Fruit fly (Drosophila melanogaster) whole organism, embryonic: ENCODE data around the gene RpS3.

Experiments used
- ATbp ChIP-seq: fragments of 200-800 bp; sonication (Bioruptor generic); optimal IDR thresholded peaks from 2 replicates; lab custom pipeline; 2017; ENCODE audit warnings: missing biosample characterization, mild to moderate bottlenecking, missing genetic modification characterization, missing genetic modification reagents
- Ada2b ChIP-seq: fragments of 200-800 bp; sonication (Bioruptor generic); IDR thresholded peaks from 2 replicates; pipeline ENCODE4 v1.3.6; 2022; ENCODE audit warnings: missing biosample characterization, missing genetic modification characterization
- Atf6 ChIP-seq: fragments of 200-800 bp; sonication (Bioruptor generic); IDR thresholded peaks from 2 replicates; pipeline ENCODE4 v1.3.6; 2022; ENCODE audit warnings: missing biosample characterization, missing genetic modification characterization
- BtbVII ChIP-seq: fragments of 200-800 bp; sonication (Bioruptor generic); optimal IDR thresholded peaks from 3 replicates; lab custom pipeline; 2017; ENCODE audit warnings: missing biosample characterization, mild to moderate bottlenecking, missing genetic modification characterization
- CG10321 ChIP-seq: fragments of 200-800 bp; sonication (Bioruptor generic); IDR thresholded peaks from 2 replicates; pipeline ENCODE4 v1.3.6; 2022; ENCODE audit warnings: missing biosample characterization, missing genetic modification characterization
- CG10654 ChIP-seq: fragments of 200-800 bp; sonication (Bioruptor generic); optimal IDR thresholded peaks from 2 replicates; lab custom pipeline; 2016; ENCODE audit warnings: missing biosample characterization, missing genetic modification characterization
- CG11456 ChIP-seq: fragments of 200-800 bp; sonication (Bioruptor generic); IDR thresholded peaks from 3 replicates; pipeline ENCODE4 v1.3.6; 2022; ENCODE audit warnings: missing biosample characterization, missing genetic modification characterization
- CG11504 ChIP-seq: fragments of 200-800 bp; sonication (Bioruptor generic); optimal IDR thresholded peaks from 3 replicates; lab custom pipeline; 2019; ENCODE audit warnings: missing biosample characterization, mild to moderate bottlenecking, missing genetic modification characterization, moderate library complexity
- CG13424 ChIP-seq: fragments of 200-800 bp; sonication (Bioruptor generic); optimal IDR thresholded peaks from 2 replicates; lab custom pipeline; 2019; ENCODE audit warnings: missing biosample characterization, mild to moderate bottlenecking, missing genetic modification characterization, moderate library complexity
- CG14050 ChIP-seq: fragments of 200-800 bp; sonication (Bioruptor generic); IDR thresholded peaks from 3 replicates; pipeline ENCODE4 v1.3.6; 2022; ENCODE audit warnings: missing biosample characterization, missing genetic modification characterization
- CG16863 ChIP-seq: fragments of 200-800 bp; sonication (Bioruptor generic); optimal IDR thresholded peaks from 3 replicates; lab custom pipeline; 2016; ENCODE audit warnings: missing biosample characterization, missing genetic modification characterization
- CG17612 ChIP-seq: fragments of 200-800 bp; sonication (Bioruptor generic); IDR thresholded peaks from 2 replicates; pipeline ENCODE4 v1.3.6; 2022; ENCODE audit warnings: missing biosample characterization, missing genetic modification characterization
- CG34224 ChIP-seq: fragments of 200-800 bp; sonication (Bioruptor generic); IDR thresholded peaks from 3 replicates; pipeline ENCODE4 v1.3.6; 2022; ENCODE audit warnings: missing biosample characterization, missing genetic modification characterization; ENCODE audit not compliant: partially characterized antibody
- CG4404 ChIP-seq: fragments of 200-800 bp; sonication (Bioruptor generic); IDR thresholded peaks from 2 replicates; pipeline ENCODE4 v1.3.6; 2022; ENCODE audit warnings: missing biosample characterization, missing genetic modification characterization
- CG5180 ChIP-seq: fragments of 200-800 bp; sonication (Bioruptor generic); optimal IDR thresholded peaks from 3 replicates; lab custom pipeline; 2017; ENCODE audit warnings: missing biosample characterization, missing genetic modification characterization, mild to moderate bottlenecking, moderate library complexity, missing genetic modification reagents
- CG6272 ChIP-seq: fragments of 200-800 bp; sonication (Bioruptor generic); IDR thresholded peaks from 2 replicates; pipeline ENCODE4 v1.3.6; 2022; ENCODE audit warnings: missing biosample characterization, missing genetic modification characterization
- CG6689 ChIP-seq: fragments of 200-800 bp; sonication (Bioruptor generic); IDR thresholded peaks from 2 replicates; pipeline ENCODE4 v1.3.6; 2022; ENCODE audit warnings: missing biosample characterization, missing genetic modification characterization
- CG8089 ChIP-seq: fragments of 200-800 bp; sonication (Bioruptor generic); optimal IDR thresholded peaks from 3 replicates; lab custom pipeline; 2016; ENCODE audit warnings: missing biosample characterization, missing genetic modification characterization
- CG8478 ChIP-seq: fragments of >200 bp; optimal IDR thresholded peaks from 2 replicates; lab custom pipeline; 2018
- CHES-1-like ChIP-seq: fragments of 200-800 bp; sonication (Bioruptor generic); optimal IDR thresholded peaks from 2 replicates; lab custom pipeline; 2016; ENCODE audit warnings: missing biosample characterization, missing genetic modification characterization
- CoRest ChIP-seq: fragments of 200-800 bp; sonication (Bioruptor generic); optimal IDR thresholded peaks from 3 replicates; lab custom pipeline; 2018; ENCODE audit warnings: missing biosample characterization, mild to moderate bottlenecking, missing genetic modification characterization, moderate library complexity
- Dbx ChIP-seq: fragments of 200-800 bp; sonication (Bioruptor generic); IDR thresholded peaks from 3 replicates; pipeline ENCODE4 v1.3.6; 2022; ENCODE audit warnings: missing biosample characterization, missing genetic modification characterization
- Dp ChIP-seq: fragments of 200-800 bp; sonication (Bioruptor generic); optimal IDR thresholded peaks from 2 replicates; lab custom pipeline; 2018; ENCODE audit warnings: missing biosample characterization, mild to moderate bottlenecking, missing genetic modification characterization, moderate library complexity
- H15 ChIP-seq: fragments of 200-800 bp; sonication (Bioruptor generic); IDR thresholded peaks from 3 replicates; pipeline ENCODE4 v1.3.6; 2022; ENCODE audit warnings: missing biosample characterization, missing genetic modification characterization
- Hand ChIP-seq: fragments of 200-800 bp; sonication (Bioruptor generic); optimal IDR thresholded peaks from 2 replicates; lab custom pipeline; 2017; ENCODE audit warnings: mild to moderate bottlenecking, missing biosample characterization, missing genetic modification reagents, missing genetic modification characterization
- Lhr ChIP-seq: fragments of 200-800 bp; sonication (Bioruptor generic); optimal IDR thresholded peaks from 3 replicates; lab custom pipeline; 2017; ENCODE audit warnings: mild to moderate bottlenecking, missing biosample characterization, missing genetic modification reagents, missing genetic modification characterization
- Lpt ChIP-seq: fragments of >200 bp; optimal IDR thresholded peaks from 2 replicates; lab custom pipeline; 2018; ENCODE audit warnings: missing biosample characterization, missing genetic modification characterization
- NC2α ChIP-seq: fragments of 200-800 bp; sonication (Bioruptor generic); optimal IDR thresholded peaks from 2 replicates; lab custom pipeline; 2016; ENCODE audit warnings: missing biosample characterization, missing genetic modification characterization
- NFAT ChIP-seq: fragments of 200-800 bp; sonication (Bioruptor generic); IDR thresholded peaks from 2 replicates; pipeline ENCODE4 v1.3.6; 2022; ENCODE audit warnings: missing biosample characterization, missing genetic modification characterization
- NK7.1 ChIP-seq: fragments of 200-800 bp; sonication (Bioruptor generic); optimal IDR thresholded peaks from 3 replicates; lab custom pipeline; 2016; ENCODE audit warnings: missing biosample characterization, missing genetic modification characterization
- Neu2 ChIP-seq: fragments of 200-800 bp; sonication (Bioruptor generic); optimal IDR thresholded peaks from 3 replicates; lab custom pipeline; 2016; ENCODE audit warnings: missing biosample characterization, missing genetic modification characterization, borderline replicate concordance
- cato ChIP-seq: fragments of 200-800 bp; sonication (Bioruptor generic); optimal IDR thresholded peaks from 2 replicates; lab custom pipeline; 2016; ENCODE audit warnings: missing biosample characterization, missing genetic modification characterization, borderline replicate concordance
- chm ChIP-seq: fragments of 200-800 bp; sonication (Bioruptor generic); IDR thresholded peaks from 2 replicates; pipeline ENCODE4 v1.3.6; 2022; ENCODE audit warnings: missing biosample characterization, missing genetic modification characterization
- fd64A ChIP-seq: fragments of 200-800 bp; sonication (Bioruptor generic); optimal IDR thresholded peaks from 3 replicates; lab custom pipeline; 2018; ENCODE audit warnings: missing biosample characterization, mild to moderate bottlenecking, missing genetic modification characterization
- gce ChIP-seq: fragments of 200-800 bp; sonication (Bioruptor generic); IDR thresholded peaks from 3 replicates; pipeline ENCODE4 v1.3.6; 2022; ENCODE audit warnings: missing biosample characterization, missing genetic modification characterization
- gem ChIP-seq: fragments of 200-800 bp; sonication (Bioruptor generic); optimal IDR thresholded peaks from 2 replicates; lab custom pipeline; 2019; ENCODE audit warnings: missing biosample characterization, mild to moderate bottlenecking, missing genetic modification characterization, moderate library complexity
- hbn ChIP-seq: fragments of 200-800 bp; sonication (Bioruptor generic); IDR thresholded peaks from 2 replicates; pipeline ENCODE4 v1.3.6; 2022; ENCODE audit warnings: missing biosample characterization, missing genetic modification characterization; ENCODE audit not compliant: partially characterized antibody
- jumu ChIP-seq: fragments of 200-800 bp; sonication (Bioruptor generic); optimal IDR thresholded peaks from 3 replicates; lab custom pipeline; 2016; ENCODE audit warnings: missing biosample characterization, missing genetic modification characterization
- kay ChIP-seq: fragments of 200-800 bp; sonication (Bioruptor generic); optimal IDR thresholded peaks from 2 replicates; lab custom pipeline; 2016; ENCODE audit warnings: missing biosample characterization, missing genetic modification characterization
- ken ChIP-seq: fragments of 200-800 bp; sonication (Bioruptor generic); IDR thresholded peaks from 3 replicates; pipeline ENCODE4 v1.3.6; 2022; ENCODE audit warnings: missing biosample characterization, missing genetic modification characterization
- nerfin-1 ChIP-seq: fragments of 200-800 bp; sonication (Bioruptor generic); optimal IDR thresholded peaks from 3 replicates; lab custom pipeline; 2019; ENCODE audit warnings: missing biosample characterization, mild to moderate bottlenecking, missing genetic modification characterization, moderate library complexity
- p53 ChIP-seq: fragments of 200-800 bp; sonication (Bioruptor generic); optimal IDR thresholded peaks from 2 replicates; lab custom pipeline; 2016; ENCODE audit warnings: missing biosample characterization, missing genetic modification characterization
- peb ChIP-seq: fragments of 200-800 bp; sonication (Bioruptor generic); IDR thresholded peaks from 2 replicates; pipeline ENCODE4 v1.3.6; 2022; ENCODE audit warnings: missing biosample characterization, missing genetic modification characterization
- pho ChIP-seq: fragments of 200-800 bp; sonication (Bioruptor generic); optimal IDR thresholded peaks from 2 replicates; lab custom pipeline; 2016; ENCODE audit warnings: missing biosample characterization, missing genetic modification characterization
- rib ChIP-seq: fragments of 200-800 bp; sonication (Bioruptor generic); IDR thresholded peaks from 2 replicates; pipeline ENCODE4 v1.3.6; 2022; ENCODE audit warnings: missing biosample characterization, missing genetic modification characterization
- ro ChIP-seq: fragments of 200-800 bp; sonication (Bioruptor generic); IDR thresholded peaks from 2 replicates; pipeline ENCODE4 v1.3.6; 2022; ENCODE audit warnings: missing biosample characterization, missing genetic modification characterization
- shn ChIP-seq: fragments of 200-800 bp; sonication (Bioruptor generic); optimal IDR thresholded peaks from 3 replicates; lab custom pipeline; 2016; ENCODE audit warnings: missing biosample characterization, missing genetic modification characterization
- slou ChIP-seq: fragments of 200-800 bp; sonication (Bioruptor generic); optimal IDR thresholded peaks from 3 replicates; lab custom pipeline; 2016; ENCODE audit warnings: missing biosample characterization, missing genetic modification characterization
- so ChIP-seq: fragments of 200-800 bp; sonication (Bioruptor generic); IDR thresholded peaks from 3 replicates; pipeline ENCODE4 v1.3.6; 2022; ENCODE audit warnings: missing biosample characterization, missing genetic modification characterization
- tll ChIP-seq, 2 experiments: fragments of 200-800 bp in 1 of 2; fragments of >200 bp in 1 of 2; sonication (Bioruptor generic) in 1 of 2; optimal IDR thresholded peaks; 2 replicates each; lab custom pipeline; 2017 to 2019; ENCODE audit warnings: missing biosample characterization in 2 of 2, missing genetic modification characterization in 2 of 2, mild to moderate bottlenecking in 1 of 2, moderate library complexity in 1 of 2
- zfh2 ChIP-seq: fragments of 200-800 bp; sonication (Bioruptor generic); optimal IDR thresholded peaks from 2 replicates; lab custom pipeline; 2016; ENCODE audit warnings: missing biosample characterization, missing genetic modification characterization

RpS3 gene

DNA sequence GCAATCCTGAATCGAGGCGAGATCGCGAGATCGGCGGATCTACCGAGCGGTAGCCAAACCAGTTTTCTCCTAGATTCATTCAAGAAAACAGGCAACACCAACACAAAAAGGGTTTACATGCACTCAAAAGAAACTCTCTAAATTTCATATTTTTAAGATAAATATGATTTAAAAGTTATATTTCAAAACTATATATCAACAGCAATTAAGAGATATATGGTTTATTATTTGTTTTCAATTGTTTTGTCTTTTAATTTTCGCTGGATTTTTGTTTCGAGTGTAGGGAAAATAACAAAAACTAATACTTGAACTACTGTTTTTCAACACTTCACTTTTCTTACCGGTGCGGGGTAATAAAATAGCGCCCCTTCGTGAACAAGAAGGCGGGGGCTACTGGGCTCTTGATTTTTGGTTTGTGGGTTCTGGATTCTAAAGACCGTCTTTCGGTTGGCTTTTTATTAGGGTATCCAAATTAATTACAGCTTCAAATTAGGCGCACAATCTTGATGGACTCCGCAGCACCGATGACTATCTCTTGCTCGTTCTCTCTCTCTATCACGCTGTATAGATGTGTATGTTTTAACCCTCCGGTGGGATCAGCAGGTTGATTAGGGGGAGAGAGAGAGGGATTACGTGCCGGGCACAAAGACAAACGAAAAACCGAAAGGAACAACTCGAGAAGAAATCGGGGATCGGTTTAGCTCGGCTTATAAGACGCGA, 13.4 kb upstream of the RpS3 start (continued):
- TF ChIP-seq Dp (GFP tag; lab: Kevin White, UChicago) (no peak), CG10321 (GFP tag; lab: Robert Waterston, UW) (no peak), ro (GFP tag; lab: Robert Waterston, UW) (no peak), CG11456 (GFP tag; lab: Robert Waterston, UW) (no peak), CHES-1-like (GFP tag; lab: Kevin White, UChicago) (no peak), CG5180 (GFP tag; lab: Kevin White, UChicago) (no peak), BtbVII (GFP tag; lab: Kevin White, UChicago) (no peak), rib (GFP tag; lab: Robert Waterston, UW) (no peak), gem (tag; lab: Kevin White, UChicago) (peak; percentile 76), cato (no peak), Lhr (peak; percentile 0), zfh2 (GFP tag; lab: Kevin White, UChicago) (no peak), fd64A (GFP tag; lab: Kevin White, UChicago) (no peak), peb (GFP tag; lab: Robert Waterston, UW) (no peak), p53 (GFP tag; lab: Kevin White, UChicago) (no peak), chm (no peak), CG6689 (GFP tag; lab: Robert Waterston, UW) (peak; percentile 47), NFAT (GFP tag; lab: Robert Waterston, UW) (no peak), CG17612 (no peak), CG16863 (no peak), CG8089 (GFP tag; lab: Kevin White, UChicago) (no peak), CG11504 (peak; percentile 40), tll (GFP tag; optimal IDR thresholded peaks at IDR 0.05; lab: Kevin White, UChicago) (peak in 1 of 2 experiments; percentile 14), ATbp (GFP tag; lab: Kevin White, UChicago) (no peak), NC2α (GFP tag; lab: Kevin White, UChicago) (no peak), CG13424 (tag; lab: Kevin White, UChicago) (peak; percentile 37), so (GFP tag; lab: Robert Waterston, UW) (no peak), kay (no peak), Atf6 (GFP tag; lab: Robert Waterston, UW) (no peak; the same call in 1 of the 2 replicates), pho (GFP tag; lab: Kevin White, UChicago) (no peak), CG10654 (GFP tag; lab: Kevin White, UChicago) (no peak), NK7.1 (GFP tag; lab: Kevin White, UChicago) (no peak), hbn (GFP tag; lab: Robert Waterston, UW) (no peak), shn (no peak), gce (no peak; the same call in 2 of the 3 replicates), Neu2 (GFP tag; lab: Kevin White, UChicago) (no peak), ken (no peak), Lpt (no peak), jumu (GFP tag; lab: Kevin White, UChicago) (no peak), Hand (GFP tag; lab: Kevin White, UChicago) (no peak), CG8478 (lab: Kevin White, UChicago) (no peak), H15 (GFP tag; lab: Robert Waterston, UW) (no peak), CG34224 (GFP tag; lab: Robert Waterston, UW) (no peak), Ada2b (no peak), slou (no peak), nerfin-1 (peak; percentile 28), CoRest (tag; lab: Kevin White, UChicago) (peak; percentile 31), Dbx (GFP tag; lab: Robert Waterston, UW) (no peak), CG6272 (GFP tag; lab: Robert Waterston, UW) (no peak), CG4404 (GFP tag; lab: Robert Waterston, UW) (peak; percentile 51; the same call in 1 of the 2 replicates), CG14050 (no peak)
